Worm (Caenorhabditis elegans) whole organism, young adult: ENCODE results near the gene B0238.15.

Experiments used
- B0035.1 ChIP-seq: sonication (generic microtip); optimal IDR thresholded peaks from 2 replicates; lab custom pipeline; 2016; ENCODE audit warnings: missing genetic modification characterization, mild to moderate bottlenecking, missing compliant biosample characterization, missing genotype, missing genetic modification reagents
- D2030.7 ChIP-seq: fragments of 200-800 bp; sonication (Bioruptor generic); IDR thresholded peaks from 2 replicates; pipeline ENCODE4 v1.3.6; 2022; ENCODE audit warnings: missing genetic modification reagents, missing genetic modification characterization, missing compliant biosample characterization
- F33H1.4 ChIP-seq: fragments of 200-800 bp; sonication (Bioruptor generic); IDR thresholded peaks from 2 replicates; pipeline ENCODE4 v1.3.6; 2022; ENCODE audit warnings: missing genetic modification reagents, missing genetic modification characterization, missing compliant biosample characterization
- F37B4.10 ChIP-seq: fragments of 200-800 bp; sonication (Bioruptor generic); IDR thresholded peaks from 2 replicates; pipeline ENCODE4 v1.3.6; 2022; ENCODE audit warnings: missing genetic modification characterization, missing compliant biosample characterization
- F52B5.7 ChIP-seq: sonication (generic microtip); optimal IDR thresholded peaks from 2 replicates; lab custom pipeline; 2016; ENCODE audit warnings: mild to moderate bottlenecking, missing genetic modification characterization, missing compliant biosample characterization
- F57A8.1 ChIP-seq: fragments of 200-800 bp; sonication (Bioruptor generic); optimal IDR thresholded peaks from 2 replicates; lab custom pipeline; 2018; ENCODE audit warnings: mild to moderate bottlenecking, missing genetic modification characterization, moderate library complexity, missing compliant biosample characterization
- K11D2.4 ChIP-seq: fragments of 200-800 bp; sonication (Bioruptor generic); IDR thresholded peaks from 2 replicates; pipeline ENCODE4 v1.3.6; 2022; ENCODE audit warnings: missing genetic modification reagents, missing genetic modification characterization, missing compliant biosample characterization
- T07F8.4 ChIP-seq: sonication (generic microtip); optimal IDR thresholded peaks from 2 replicates; lab custom pipeline; 2016; ENCODE audit warnings: mild to moderate bottlenecking, missing genetic modification characterization, moderate library complexity, missing compliant biosample characterization
- T26A5.8 ChIP-seq: sonication (generic microtip); optimal IDR thresholded peaks from 2 replicates; lab custom pipeline; 2016; ENCODE audit warnings: missing genetic modification characterization, missing compliant biosample characterization
- Y79H2A.3 ChIP-seq: fragments of 200-800 bp; sonication (Bioruptor generic); conservative IDR thresholded peaks from 2 replicates; pipeline ENCODE4 v1.3.6; 2022; ENCODE audit warnings: missing genetic modification reagents, missing genetic modification characterization, missing compliant biosample characterization
- atf-7 ChIP-seq: sonication (generic microtip); optimal IDR thresholded peaks from 2 replicates; lab custom pipeline; 2017; ENCODE audit warnings: mild to moderate bottlenecking, missing genetic modification characterization, missing compliant biosample characterization
- athp-1 ChIP-seq: sonication (generic microtip); optimal IDR thresholded peaks from 2 replicates; lab custom pipeline; 2017; ENCODE audit warnings: mild to moderate bottlenecking, missing genetic modification characterization, missing compliant biosample characterization
- bed-1 ChIP-seq: fragments of 200-800 bp; sonication (Bioruptor generic); IDR thresholded peaks from 2 replicates; pipeline ENCODE4 v1.3.6; 2022; ENCODE audit warnings: missing genetic modification reagents, missing genetic modification characterization, missing compliant biosample characterization
- cebp-1 ChIP-seq, 2 experiments: fragments of 200-800 bp in 1 of 2; sonication (Bioruptor generic) in 1 of 2; sonication (generic microtip) in 1 of 2; IDR thresholded peaks in 1 of 2; optimal IDR thresholded peaks in 1 of 2; 2 replicates each; pipeline versions ENCODE4 v1.3.6 to Lab custom; 2017 to 2022; ENCODE audit warnings: missing compliant biosample characterization in 2 of 2, missing genetic modification characterization in 2 of 2, mild to moderate bottlenecking in 1 of 2, missing genetic modification reagents in 1 of 2, moderate library complexity in 1 of 2
- cebp-2 ChIP-seq: fragments of 200-800 bp; sonication (Bioruptor generic); IDR thresholded peaks from 2 replicates; pipeline ENCODE4 v1.3.6; 2022; ENCODE audit warnings: missing genetic modification characterization, missing compliant biosample characterization
- ceh-100 ChIP-seq: fragments of 200-800 bp; sonication (Bioruptor generic); IDR thresholded peaks from 2 replicates; pipeline ENCODE4 v1.3.6; 2022; ENCODE audit warnings: missing genetic modification reagents, missing genetic modification characterization, missing compliant biosample characterization
- ceh-40 ChIP-seq: fragments of 200-800 bp; sonication (Bioruptor generic); IDR thresholded peaks from 2 replicates; pipeline ENCODE4 v1.3.6; 2022; ENCODE audit warnings: missing genetic modification characterization, missing compliant biosample characterization
- ceh-58 ChIP-seq: fragments of 200-800 bp; sonication (Bioruptor generic); IDR thresholded peaks from 2 replicates; pipeline ENCODE4 v1.3.6; 2022; ENCODE audit warnings: missing genetic modification characterization, missing compliant biosample characterization
- chd-7 ChIP-seq: sonication (generic microtip); optimal IDR thresholded peaks from 2 replicates; lab custom pipeline; 2016; ENCODE audit warnings: mild to moderate bottlenecking, missing genetic modification characterization, moderate library complexity, missing compliant biosample characterization
- dpl-1 ChIP-seq: fragments of 150-350 bp; optimal IDR thresholded peaks from 2 replicates; lab custom pipeline; 2014; ENCODE audit warnings: missing biosample characterization, missing genetic modification reagents, missing genetic modification characterization
- efl-1 ChIP-seq: fragments of 150-350 bp; optimal IDR thresholded peaks from 2 replicates; lab custom pipeline; 2014; ENCODE audit warnings: missing biosample characterization, missing genetic modification reagents, missing genetic modification characterization
- egl-18 ChIP-seq: fragments of 200-800 bp; sonication (Bioruptor generic); IDR thresholded peaks from 2 replicates; pipeline ENCODE4 v1.3.6; 2022; ENCODE audit warnings: missing genetic modification reagents, missing genetic modification characterization, missing compliant biosample characterization
- ekl-4 ChIP-seq: fragments of 200-800 bp; sonication (Bioruptor generic); IDR thresholded peaks from 2 replicates; pipeline ENCODE4 v1.3.6; 2022; ENCODE audit warnings: missing genetic modification reagents, missing genetic modification characterization, missing compliant biosample characterization
- hlh-26 ChIP-seq: fragments of 200-800 bp; sonication (Bioruptor generic); conservative IDR thresholded peaks from 2 replicates; pipeline ENCODE4 v1.3.6; 2022; ENCODE audit warnings: missing genetic modification reagents, missing genetic modification characterization, missing compliant biosample characterization
- let-526 ChIP-seq: fragments of 200-800 bp; sonication (Bioruptor generic); IDR thresholded peaks from 2 replicates; pipeline ENCODE4 v1.3.6; 2022; ENCODE audit warnings: missing genetic modification reagents, missing genetic modification characterization, missing compliant biosample characterization
- let-607 ChIP-seq, 2 experiments: fragments of 200-800 bp in 1 of 2; sonication (Bioruptor generic) in 1 of 2; sonication (generic microtip) in 1 of 2; optimal IDR thresholded peaks; 2 replicates each; lab custom pipeline; 2016 to 2018; ENCODE audit warnings: mild to moderate bottlenecking in 2 of 2, missing compliant biosample characterization in 2 of 2, missing genetic modification characterization in 2 of 2, moderate library complexity in 2 of 2, missing genotype in 1 of 2
- lin-35 ChIP-seq, 3 experiments: fragments of 150-350 bp in 2 of 3; sonication (generic microtip) in 1 of 3; optimal IDR thresholded peaks; 2 replicates each; lab custom pipeline; 2014 to 2018; ENCODE audit warnings: missing biosample characterization in 3 of 3, missing genetic modification characterization in 3 of 3, missing genetic modification reagents in 3 of 3
- lin-54 ChIP-seq: fragments of 200-800 bp; sonication (Bioruptor generic); optimal IDR thresholded peaks from 2 replicates; lab custom pipeline; 2018; ENCODE audit warnings: mild to moderate bottlenecking, missing genetic modification characterization, missing compliant biosample characterization
- lsl-1 ChIP-seq: fragments of 200-800 bp; sonication (Bioruptor generic); optimal IDR thresholded peaks from 2 replicates; lab custom pipeline; 2018; ENCODE audit warnings: mild to moderate bottlenecking, missing genetic modification characterization, moderate library complexity, missing compliant biosample characterization
- mcd-1 ChIP-seq: fragments of 200-800 bp; sonication (Bioruptor generic); IDR thresholded peaks from 2 replicates; pipeline ENCODE4 v1.3.6; 2022; ENCODE audit warnings: missing genetic modification reagents, missing genetic modification characterization, missing compliant biosample characterization
- mel-28 ChIP-seq: sonication (generic microtip); optimal IDR thresholded peaks from 2 replicates; lab custom pipeline; 2016; ENCODE audit warnings: borderline replicate concordance, mild to moderate bottlenecking, missing genetic modification characterization, missing compliant biosample characterization
- mxl-1 ChIP-seq: sonication (generic microtip); optimal IDR thresholded peaks from 2 replicates; lab custom pipeline; 2016; ENCODE audit warnings: missing genetic modification characterization, missing compliant biosample characterization
- nhr-120 ChIP-seq: fragments of 200-800 bp; sonication (Bioruptor generic); IDR thresholded peaks from 2 replicates; pipeline ENCODE4 v1.3.6; 2022; ENCODE audit warnings: missing genetic modification characterization, missing compliant biosample characterization
- nhr-27 ChIP-seq: fragments of 200-800 bp; sonication (Bioruptor generic); optimal IDR thresholded peaks from 2 replicates; lab custom pipeline; 2018; ENCODE audit warnings: mild to moderate bottlenecking, missing genetic modification characterization, moderate library complexity, missing compliant biosample characterization
- nhr-90 ChIP-seq: sonication (generic microtip); optimal IDR thresholded peaks from 2 replicates; lab custom pipeline; 2016; ENCODE audit warnings: missing genotype, mild to moderate bottlenecking, missing genetic modification characterization, missing compliant biosample characterization
- pbrm-1 ChIP-seq: fragments of 200-800 bp; sonication (Bioruptor generic); IDR thresholded peaks from 2 replicates; pipeline ENCODE4 v1.3.6; 2022; ENCODE audit warnings: missing genetic modification reagents, missing genetic modification characterization, missing compliant biosample characterization
- rpc-1 ChIP-seq, 2 experiments: fragments of 150-350 bp in 1 of 2; sonication (generic microtip) in 1 of 2; optimal IDR thresholded peaks; 2 replicates each; lab custom pipeline; 2014 to 2018; ENCODE audit warnings: missing biosample characterization in 1 of 2, missing genetic modification characterization in 1 of 2, missing genetic modification reagents in 1 of 2, missing genotype in 1 of 2
- snpc-4 ChIP-seq, 5 experiments: fragments of 150-350 bp in 1 of 5; sonication (generic microtip) in 4 of 5; optimal IDR thresholded peaks; 2 replicates each; lab custom pipeline; 2014 to 2018; ENCODE audit warnings: missing genetic modification characterization in 5 of 5, missing biosample characterization in 3 of 5, antibody characterized with exemption in 2 of 5, mild to moderate bottlenecking in 2 of 5, missing compliant biosample characterization in 2 of 5, missing genotype in 2 of 5, moderate library complexity in 2 of 5, missing genetic modification reagents in 1 of 5
- xnd-1 ChIP-seq: sonication (generic microtip); optimal IDR thresholded peaks from 2 replicates; lab custom pipeline; 2016; ENCODE audit warnings: missing genotype, missing genetic modification reagents, missing genetic modification characterization, missing compliant biosample characterization
- ztf-18 ChIP-seq: sonication (generic microtip); optimal IDR thresholded peaks from 2 replicates; lab custom pipeline; 2016; ENCODE audit warnings: missing genotype, mild to moderate bottlenecking, missing genetic modification characterization, missing compliant biosample characterization
- ztf-22 ChIP-seq: fragments of 200-800 bp; sonication (Bioruptor generic); optimal IDR thresholded peaks from 2 replicates; lab custom pipeline; 2018; ENCODE audit warnings: mild to moderate bottlenecking, missing genetic modification characterization, moderate library complexity, missing compliant biosample characterization
- ztf-25 ChIP-seq: fragments of 200-800 bp; sonication (Bioruptor generic); IDR thresholded peaks from 2 replicates; pipeline ENCODE4 v1.3.6; 2022; ENCODE audit warnings: missing genetic modification reagents, missing genetic modification characterization, missing compliant biosample characterization
- ztf-3 ChIP-seq: fragments of 200-800 bp; sonication (Bioruptor generic); optimal IDR thresholded peaks from 2 replicates; lab custom pipeline; 2018; ENCODE audit warnings: mild to moderate bottlenecking, missing genetic modification characterization, missing compliant biosample characterization
- ztf-6 ChIP-seq: fragments of 200-800 bp; sonication (Bioruptor generic); IDR thresholded peaks from 2 replicates; pipeline ENCODE4 v1.3.6; 2022; ENCODE audit warnings: missing genetic modification reagents, missing genetic modification characterization, missing compliant biosample characterization

The B0238.15 gene

DNA sequence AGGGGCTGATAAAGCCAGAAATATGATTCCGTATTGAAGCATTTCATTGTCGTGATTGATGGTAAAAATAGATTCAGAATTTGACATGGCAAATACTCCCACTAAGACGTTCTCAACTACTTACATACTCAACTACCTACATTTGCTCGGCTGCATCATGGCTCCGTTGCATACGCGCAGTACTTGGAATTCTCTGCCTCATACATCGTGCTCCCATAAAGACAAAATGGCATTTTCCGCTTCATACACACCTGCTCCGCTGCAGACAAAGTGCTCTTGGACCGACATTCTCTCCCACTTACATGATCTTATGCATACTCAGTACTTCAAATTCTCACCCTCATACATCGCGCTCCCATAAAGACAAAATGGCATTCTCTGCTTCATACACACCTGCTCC lies 25.6 kb downstream of the B0238.15 start, which contains the start of the genes srt-69 and B0238.12:
Gene srt-69 (minus strand): TSS at position 101 of the 400 bp plus-strand sequence.
Gene B0238.12 (plus strand): TSS at position 264 of the 400 bp plus-strand sequence.
- TF ChIP-seq ekl-4 (GFP tag; lab: Robert Waterston, UW) (no peak), chd-7 (tag; lab: Kevin White, UChicago) (no peak), Y79H2A.3 (GFP tag; lab: Robert Waterston, UW) (no peak), let-607 (tag; optimal IDR thresholded peaks at IDR 0.05; lab: Kevin White, UChicago) (no peak), atf-7 (no peak), egl-18 (GFP tag; lab: Robert Waterston, UW) (no peak), mxl-1 (tag; lab: Kevin White, UChicago) (no peak), ztf-25 (GFP tag; lab: Robert Waterston, UW) (no peak), athp-1 (tag; lab: Kevin White, UChicago) (no peak), lin-54 (GFP tag; lab: Kevin White, UChicago) (no peak), ceh-58 (GFP tag; lab: Robert Waterston, UW) (no peak), bed-1 (GFP tag; lab: Robert Waterston, UW) (no peak)

DNA sequence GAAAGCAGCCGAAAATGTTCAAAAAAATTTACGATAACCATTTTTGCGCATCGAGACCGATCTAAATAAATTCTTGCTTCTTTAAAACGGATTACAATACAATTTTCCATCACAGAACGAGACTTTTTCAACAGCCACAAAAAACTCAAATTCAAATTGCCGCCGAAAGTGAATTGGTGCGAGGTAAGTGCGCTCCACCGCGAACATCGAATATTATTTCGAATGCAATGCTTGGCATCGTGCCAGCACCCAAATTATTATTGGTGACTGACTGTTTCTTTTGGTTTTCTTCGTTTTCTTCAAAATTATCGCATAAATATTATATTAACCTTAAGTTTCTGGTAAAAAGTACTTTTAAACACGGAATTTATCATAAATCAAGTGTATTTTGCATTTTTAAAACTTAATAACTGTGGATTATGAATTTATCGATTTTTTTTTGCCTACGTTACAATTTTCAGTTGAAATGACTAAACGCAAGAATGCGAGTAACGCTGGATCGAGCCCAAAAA lies 29.1 kb downstream of the B0238.15 start, which contains the start of gene penr-1:
Gene penr-1 (plus strand): TSS at position 462 of the 512 bp plus-strand sequence.
- TF ChIP-seq ztf-25 (GFP tag; lab: Robert Waterston, UW) (no peak), ceh-40 (GFP tag; lab: Robert Waterston, UW) (no peak), ztf-3 (GFP tag; lab: Kevin White, UChicago) (no peak), hlh-26 (no peak), xnd-1 (peak; percentile 8), nhr-27 (tag; lab: Kevin White, UChicago) (no peak), mel-28 (no peak), F57A8.1 (no peak), rpc-1 (optimal IDR thresholded peaks at IDR 0.05; lab: Kevin White, UChicago) (no peak), rpc-1 (tag; optimal IDR thresholded peaks at IDR 0.05; lab: Kevin White, UChicago) (no peak), T26A5.8 (tag; lab: Kevin White, UChicago) (no peak), mcd-1 (GFP tag; lab: Robert Waterston, UW) (peak; percentile 90), F33H1.4 (GFP tag; lab: Robert Waterston, UW) (peak; percentile 27; the same call in 1 of the 2 replicates), ceh-100 (GFP tag; lab: Robert Waterston, UW) (no peak), ztf-18 (tag; lab: Kevin White, UChicago) (peak; percentile 39), lin-35 (GFP tag; optimal IDR thresholded peaks at IDR 0.05; lab: Kevin White, UChicago) (peak in 2 of 3 experiments; percentile 24 to 76), nhr-120 (GFP tag; lab: Robert Waterston, UW) (no peak), snpc-4 (GFP tag; optimal IDR thresholded peaks at IDR 0.05; lab: Kevin White, UChicago) (no peak), snpc-4 (tag; optimal IDR thresholded peaks at IDR 0.05; lab: Kevin White, UChicago) (peak in 1 of 4 experiments; percentile 1), lsl-1 (GFP tag; lab: Kevin White, UChicago) (peak; percentile 18), F37B4.10 (GFP tag; lab: Robert Waterston, UW) (no peak), D2030.7 (peak; percentile 37; the same call in 1 of the 2 replicates), lin-54 (GFP tag; lab: Kevin White, UChicago) (peak; percentile 95), dpl-1 (GFP tag; lab: Kevin White, UChicago) (peak; percentile 56), efl-1 (GFP tag; lab: Kevin White, UChicago) (peak; percentile 79)

DNA sequence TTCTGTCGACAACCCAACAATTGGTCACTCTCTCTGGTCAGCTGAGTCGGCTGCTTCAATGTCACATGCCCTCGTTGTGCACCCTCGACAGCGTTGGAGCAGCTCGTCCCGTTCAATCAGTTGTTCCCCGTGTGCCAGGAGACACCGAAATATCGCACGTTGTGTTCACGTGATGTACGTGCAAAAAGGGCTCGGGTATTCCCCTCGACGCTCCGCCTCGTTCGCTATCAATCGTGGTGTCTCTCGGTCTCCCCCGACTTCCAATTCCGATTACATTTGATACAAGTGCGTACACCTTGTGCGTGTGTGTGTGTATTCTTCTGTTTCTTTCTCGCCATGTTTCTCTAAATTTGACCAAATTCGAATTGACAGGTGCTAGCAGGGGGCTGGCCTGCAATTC lies 31.5 kb downstream of the B0238.15 start:
- TF ChIP-seq cebp-2: no peak
- peak; percentile 78; the same call in 1 of the 2 replicates for TF ChIP-seq K11D2.4
- no peak for TF ChIP-seq T26A5.8 (tag; lab: Kevin White, UChicago)
- TF ChIP-seq ztf-6 (GFP tag; lab: Robert Waterston, UW): 0 out of 2 replicates have a peak, but pooled peaks have one; percentile 10
- TF ChIP-seq B0035.1 (tag; lab: Kevin White, UChicago): no peak
- TF ChIP-seq let-526 (GFP tag; lab: Robert Waterston, UW): peak; percentile 84
- TF ChIP-seq T07F8.4 (tag; lab: Kevin White, UChicago): no peak
- peak; percentile 11 for TF ChIP-seq F52B5.7 (tag; lab: Kevin White, UChicago)
- no peak for TF ChIP-seq cebp-1 (GFP tag; IDR thresholded peaks at IDR 0.05; lab: Robert Waterston, UW)
- peak; percentile 81 for TF ChIP-seq cebp-1 (tag; optimal IDR thresholded peaks at IDR 0.05; lab: Kevin White, UChicago)
- no peak for TF ChIP-seq pbrm-1 (GFP tag; lab: Robert Waterston, UW)
- no peak for TF ChIP-seq rpc-1 (optimal IDR thresholded peaks at IDR 0.05; lab: Kevin White, UChicago)
- TF ChIP-seq rpc-1 (tag; optimal IDR thresholded peaks at IDR 0.05; lab: Kevin White, UChicago): no peak
- TF ChIP-seq ztf-22: peak; percentile 91
- TF ChIP-seq nhr-90 (tag; lab: Kevin White, UChicago): peak; percentile 46
